Fruit fly (Drosophila melanogaster): ENCODE data around the gene Phb1.

- TF ChIP-seq CTCF (optimal IDR thresholded peaks at IDR 0.05) (no peak), CG8478 (optimal IDR thresholded peaks at IDR 0.05) (no peak)
These were observed 34.5 kb upstream of the Phb1 start for dm6 chr2L:19158005-19158666.
